Worm (Caenorhabditis elegans) whole organism, L4 larva: ENCODE data around the gene anmt-1.
A peak's percentile ranks its signal among the peaks of the same experiment; 100 is the strongest.

Experiments
- T20F7.1 ChIP-seq: fragments of 200-800 bp; sonication (Bioruptor generic); optimal IDR thresholded peaks from 2 replicates; lab custom pipeline; 2018; ENCODE audit warnings: mild to moderate bottlenecking, missing genetic modification characterization, missing compliant biosample characterization
- T26A8.4 ChIP-seq: fragments of 200-800 bp; sonication (Bioruptor generic); IDR thresholded peaks from 2 replicates; pipeline ENCODE4 v1.3.6; 2022; ENCODE audit warnings: missing genetic modification characterization, missing compliant biosample characterization
- Y105C5A.15 ChIP-seq: fragments of 200-800 bp; sonication (Bioruptor generic); IDR thresholded peaks from 2 replicates; pipeline ENCODE4 v1.3.6; 2022; ENCODE audit warnings: missing genetic modification characterization, missing compliant biosample characterization
- Y5F2A.4 ChIP-seq: fragments of 200-800 bp; sonication (Bioruptor generic); optimal IDR thresholded peaks from 2 replicates; lab custom pipeline; 2018; ENCODE audit warnings: mild to moderate bottlenecking, missing genetic modification characterization, missing compliant biosample characterization
- Y75B8A.6 ChIP-seq: fragments of 200-800 bp; sonication (Bioruptor generic); IDR thresholded peaks from 2 replicates; pipeline ENCODE4 v1.3.6; 2022; ENCODE audit warnings: missing genetic modification reagents, missing genetic modification characterization, missing compliant biosample characterization
- ZK337.2 ChIP-seq: fragments of 200-800 bp; sonication (Bioruptor generic); IDR thresholded peaks from 2 replicates; pipeline ENCODE4 v1.3.6; 2022; ENCODE audit warnings: missing genetic modification reagents, missing genetic modification characterization, missing compliant biosample characterization
- ama-1 ChIP-seq: fragments of 150-350 bp; optimal IDR thresholded peaks from 2 replicates; lab custom pipeline; 2014; ENCODE audit warnings: inconsistent platforms, mixed read lengths
- arid-1 ChIP-seq: fragments of 200-800 bp; sonication (Bioruptor generic); conservative IDR thresholded peaks from 2 replicates; pipeline ENCODE4 v1.3.6; 2022; ENCODE audit warnings: missing genetic modification reagents, missing genetic modification characterization, missing compliant biosample characterization
- attf-4 ChIP-seq: sonication (generic microtip); optimal IDR thresholded peaks from 3 replicates; lab custom pipeline; 2017; ENCODE audit warnings: missing biosample characterization, missing genetic modification characterization
- ceh-28 ChIP-seq: fragments of 150-350 bp; optimal IDR thresholded peaks from 2 replicates; lab custom pipeline; 2014; ENCODE audit warnings: missing biosample characterization, missing genetic modification reagents, missing genetic modification characterization
- ceh-44 ChIP-seq: fragments of 200-800 bp; sonication (Bioruptor generic); IDR thresholded peaks from 2 replicates; pipeline ENCODE4 v1.3.6; 2022; ENCODE audit warnings: missing genetic modification reagents, missing genetic modification characterization, missing compliant biosample characterization
- ceh-62 ChIP-seq: sonication (generic microtip); optimal IDR thresholded peaks from 2 replicates; lab custom pipeline; 2017; ENCODE audit warnings: missing biosample characterization, missing genetic modification characterization
- ceh-82 ChIP-seq: sonication (generic microtip); optimal IDR thresholded peaks from 2 replicates; lab custom pipeline; 2017; ENCODE audit warnings: missing biosample characterization, missing genetic modification characterization
- ctbp-1 ChIP-seq: fragments of 200-800 bp; sonication (Bioruptor generic); IDR thresholded peaks from 2 replicates; pipeline ENCODE4 v1.3.6; 2022; ENCODE audit warnings: missing genetic modification reagents, missing genetic modification characterization, missing compliant biosample characterization
- daf-12 ChIP-seq: fragments of 150-350 bp; optimal IDR thresholded peaks from 2 replicates; lab custom pipeline; 2014; ENCODE audit warnings: missing biosample characterization, missing genetic modification reagents, missing genetic modification characterization
- daf-8 ChIP-seq: fragments of 200-800 bp; sonication (Bioruptor generic); IDR thresholded peaks from 2 replicates; pipeline ENCODE4 v1.3.6; 2022; ENCODE audit warnings: missing genetic modification characterization, missing compliant biosample characterization
- dmd-9 ChIP-seq: fragments of 200-800 bp; sonication (Bioruptor generic); IDR thresholded peaks from 2 replicates; pipeline ENCODE4 v1.3.6; 2022; ENCODE audit warnings: missing genetic modification reagents, missing genetic modification characterization, missing compliant biosample characterization
- dpl-1 ChIP-seq: fragments of 150-350 bp; optimal IDR thresholded peaks from 2 replicates; lab custom pipeline; 2014; ENCODE audit warnings: missing biosample characterization, missing genetic modification reagents, missing genetic modification characterization
- duxl-1 ChIP-seq: sonication (generic microtip); optimal IDR thresholded peaks from 2 replicates; lab custom pipeline; 2016; ENCODE audit warnings: mild to moderate bottlenecking, missing genetic modification characterization, moderate library complexity, missing compliant biosample characterization; ENCODE audit not compliant: poor library complexity
- fos-1 ChIP-seq: fragments of 150-350 bp; optimal IDR thresholded peaks from 2 replicates; lab custom pipeline; 2014; ENCODE audit warnings: missing biosample characterization, missing genetic modification characterization
- gei-8 ChIP-seq: fragments of 200-800 bp; sonication (Bioruptor generic); optimal IDR thresholded peaks from 2 replicates; lab custom pipeline; 2018; ENCODE audit warnings: mild to moderate bottlenecking, missing genetic modification characterization, missing compliant biosample characterization
- hlh-11 ChIP-seq: fragments of 200-800 bp; sonication (Bioruptor generic); optimal IDR thresholded peaks from 2 replicates; lab custom pipeline; 2018; ENCODE audit warnings: mild to moderate bottlenecking, missing genetic modification characterization, missing compliant biosample characterization
- hlh-30 ChIP-seq: sonication (generic microtip); optimal IDR thresholded peaks from 2 replicates; lab custom pipeline; 2017; ENCODE audit warnings: antibody characterized with exemption, mild to moderate bottlenecking, missing genetic modification characterization, missing compliant biosample characterization; ENCODE audit not compliant: insufficient read depth
- hmg-1.1 ChIP-seq: fragments of 200-800 bp; sonication (Bioruptor generic); IDR thresholded peaks from 2 replicates; pipeline ENCODE4 v1.3.6; 2022; ENCODE audit warnings: missing genetic modification reagents, missing genetic modification characterization, missing compliant biosample characterization
- jun-1 ChIP-seq: fragments of 150-350 bp; optimal IDR thresholded peaks from 2 replicates; lab custom pipeline; 2014; ENCODE audit warnings: missing biosample characterization, missing genetic modification reagents, missing genetic modification characterization
- lim-7 ChIP-seq: fragments of 200-800 bp; sonication (Bioruptor generic); IDR thresholded peaks from 2 replicates; pipeline ENCODE4 v1.3.6; 2022; ENCODE audit warnings: missing genetic modification characterization, missing compliant biosample characterization
- lin-13 ChIP-seq: fragments of 150-350 bp; optimal IDR thresholded peaks from 2 replicates; lab custom pipeline; 2014; ENCODE audit warnings: missing biosample characterization, missing genetic modification reagents, missing genetic modification characterization
- lin-15B ChIP-seq: fragments of 150-350 bp; sonication (generic microtip); optimal IDR thresholded peaks from 3 replicates; lab custom pipeline; 2014; ENCODE audit warnings: missing biosample characterization, missing genetic modification characterization
- lin-38 ChIP-seq: fragments of 200-800 bp; sonication (Bioruptor generic); IDR thresholded peaks from 2 replicates; pipeline ENCODE4 v1.3.6; 2022; ENCODE audit warnings: missing genetic modification reagents, missing genetic modification characterization, missing compliant biosample characterization
- lin-39 ChIP-seq: fragments of 150-350 bp; optimal IDR thresholded peaks from 2 replicates; lab custom pipeline; 2014; ENCODE audit warnings: missing biosample characterization, missing genetic modification reagents, missing genetic modification characterization
- lsy-2 ChIP-seq, 2 experiments: fragments of 150-350 bp in 1 of 2; sonication (generic microtip) in 1 of 2; optimal IDR thresholded peaks; 2 replicates each; lab custom pipeline; 2014 to 2017; ENCODE audit warnings: missing biosample characterization in 2 of 2, missing genetic modification characterization in 2 of 2
- madf-5 ChIP-seq, 2 experiments: fragments of 200-800 bp; sonication (Bioruptor generic); IDR thresholded peaks; 2 replicates each; pipeline ENCODE4 v1.3.6; 2022; ENCODE audit warnings: missing compliant biosample characterization in 2 of 2, missing genetic modification characterization in 2 of 2
- mes-2 ChIP-seq: sonication (generic microtip); optimal IDR thresholded peaks from 2 replicates; lab custom pipeline; 2016; ENCODE audit warnings: missing genotype, mild to moderate bottlenecking, missing genetic modification characterization, missing compliant biosample characterization; ENCODE audit not compliant: poor library complexity, severe bottlenecking
- nhr-11 ChIP-seq: fragments of 150-350 bp; optimal IDR thresholded peaks from 2 replicates; lab custom pipeline; 2014; ENCODE audit warnings: missing biosample characterization, missing genetic modification characterization
- nhr-111 ChIP-seq: fragments of 200-800 bp; sonication (Bioruptor generic); optimal IDR thresholded peaks from 2 replicates; lab custom pipeline; 2018; ENCODE audit warnings: mild to moderate bottlenecking, missing genetic modification characterization, missing compliant biosample characterization
- nhr-28 ChIP-seq: fragments of 150-350 bp; optimal IDR thresholded peaks from 2 replicates; lab custom pipeline; 2014; ENCODE audit warnings: missing biosample characterization, missing genetic modification characterization
- nhr-42 ChIP-seq: fragments of 200-800 bp; sonication (Bioruptor generic); IDR thresholded peaks from 2 replicates; pipeline ENCODE4 v1.3.6; 2022; ENCODE audit warnings: missing genetic modification characterization, missing compliant biosample characterization
- nhr-48 ChIP-seq: sonication (generic microtip); optimal IDR thresholded peaks from 2 replicates; lab custom pipeline; 2016; ENCODE audit warnings: mild to moderate bottlenecking, missing genetic modification characterization, missing compliant biosample characterization
- nhr-76 ChIP-seq: fragments of 150-350 bp; optimal IDR thresholded peaks from 2 replicates; lab custom pipeline; 2014; ENCODE audit warnings: missing biosample characterization, missing genetic modification characterization
- php-3 ChIP-seq: fragments of 200-800 bp; sonication (Bioruptor generic); IDR thresholded peaks from 2 replicates; pipeline ENCODE4 v1.3.6; 2022; ENCODE audit warnings: missing genetic modification reagents, missing genetic modification characterization, missing compliant biosample characterization
- saeg-2 ChIP-seq: fragments of 200-800 bp; sonication (Bioruptor generic); IDR thresholded peaks from 2 replicates; pipeline ENCODE4 v1.3.6; 2022; ENCODE audit warnings: missing genetic modification reagents, missing genetic modification characterization, missing compliant biosample characterization
- snpc-4 ChIP-seq: fragments of 150-350 bp; optimal IDR thresholded peaks from 2 replicates; lab custom pipeline; 2014; ENCODE audit warnings: missing biosample characterization, missing genetic modification characterization
- spr-1 ChIP-seq: sonication (generic microtip); optimal IDR thresholded peaks from 2 replicates; lab custom pipeline; 2016; ENCODE audit warnings: mild to moderate bottlenecking, missing genetic modification characterization, missing compliant biosample characterization
- tag-97 ChIP-seq: fragments of 200-800 bp; sonication (Bioruptor generic); IDR thresholded peaks from 2 replicates; pipeline ENCODE4 v1.3.6; 2022; ENCODE audit warnings: missing genetic modification characterization, missing compliant biosample characterization
- unc-39 ChIP-seq: sonication (generic microtip); optimal IDR thresholded peaks from 2 replicates; lab custom pipeline; 2017; ENCODE audit warnings: missing biosample characterization, missing genetic modification characterization
- zfp-3 ChIP-seq: fragments of 200-800 bp; sonication (Bioruptor generic); conservative IDR thresholded peaks from 2 replicates; pipeline ENCODE4 v1.3.6; 2022; ENCODE audit warnings: missing genetic modification reagents, missing genetic modification characterization, missing compliant biosample characterization
- zip-11 ChIP-seq: fragments of 200-800 bp; sonication (Bioruptor generic); IDR thresholded peaks from 2 replicates; pipeline ENCODE4 v1.3.6; 2022; ENCODE audit warnings: missing genetic modification characterization, missing compliant biosample characterization
- zip-2 ChIP-seq: fragments of 150-350 bp; optimal IDR thresholded peaks from 2 replicates; lab custom pipeline; 2014; ENCODE audit warnings: missing biosample characterization, missing genetic modification characterization

anmt-1 gene

ce11 chrIII:8668717-8669116 is 15.9 kb upstream of the anmt-1 start:
- TF ChIP-seq duxl-1 (tag; lab: Kevin White, UChicago), result no peak
- no peak for TF ChIP-seq zip-2 (tag; lab: Kevin White, UChicago)
- TF ChIP-seq Y75B8A.6 (GFP tag; lab: Robert Waterston, UW), result no peak
- no peak for TF ChIP-seq dmd-9 (GFP tag; lab: Robert Waterston, UW)
- TF ChIP-seq dpl-1 (GFP tag; lab: Kevin White, UChicago), result no peak

ce11 chrIII:8674980-8675485 is 9.6 kb upstream of the anmt-1 start, which contains the start of gene pgl-2:
pgl-2 (minus strand) TSS chrIII:8675435.
- 0 out of 2 replicates have a peak, but pooled peaks have one; percentile 33 for TF ChIP-seq T26A8.4 (GFP tag; lab: Robert Waterston, UW)
- TF ChIP-seq fos-1 (tag; lab: Kevin White, UChicago), result no peak
- peak in 1 of 2 experiments; percentile 55 for TF ChIP-seq lsy-2 (tag; optimal IDR thresholded peaks at IDR 0.05; lab: Kevin White, UChicago)
- no peak for TF ChIP-seq nhr-42 (GFP tag; lab: Robert Waterston, UW)
- no peak for TF ChIP-seq nhr-76 (tag; lab: Kevin White, UChicago)
- no peak for TF ChIP-seq ceh-62 (tag; lab: Kevin White, UChicago)
- TF ChIP-seq madf-5 (GFP tag; IDR thresholded peaks at IDR 0.05; lab: Robert Waterston, UW), result no peak

ce11 chrIII:8678371-8678770 is 6.2 kb upstream of the anmt-1 start:
- TF ChIP-seq nhr-111 (peak; percentile 77), zip-11 (GFP tag; lab: Robert Waterston, UW) (0 out of 2 replicates have a peak, but pooled peaks have one; percentile 36), lin-39 (tag; lab: Kevin White, UChicago) (no peak), ama-1 (lab: Kevin White, UChicago) (peak; percentile 21), hmg-1.1 (GFP tag; lab: Robert Waterston, UW) (peak; percentile 96), gei-8 (GFP tag; lab: Kevin White, UChicago) (peak; percentile 71), nhr-11 (peak; percentile 39), php-3 (GFP tag; lab: Robert Waterston, UW) (peak; percentile 72), arid-1 (GFP tag; lab: Robert Waterston, UW) (peak; percentile 90), spr-1 (peak; percentile 43), ceh-82 (tag; lab: Kevin White, UChicago) (no peak), snpc-4 (tag; lab: Kevin White, UChicago) (no peak), ctbp-1 (GFP tag; lab: Robert Waterston, UW) (peak; percentile 90), mes-2 (tag; lab: Kevin White, UChicago) (peak; percentile 82), daf-12 (no peak), lin-15B (tag; lab: Kevin White, UChicago) (no peak), tag-97 (GFP tag; lab: Robert Waterston, UW) (no peak), hlh-30 (tag; lab: Kevin White, UChicago) (peak; percentile 72), T20F7.1 (GFP tag; lab: Kevin White, UChicago) (peak; percentile 73), attf-4 (tag; lab: Kevin White, UChicago) (no peak), unc-39 (no peak), ceh-28 (tag; lab: Kevin White, UChicago) (no peak), zfp-3 (GFP tag; lab: Robert Waterston, UW) (peak; percentile 78; the same call in 1 of the 2 replicates), ZK337.2 (GFP tag; lab: Robert Waterston, UW) (peak; percentile 78), lim-7 (GFP tag; lab: Robert Waterston, UW) (peak; percentile 97), daf-8 (GFP tag; lab: Robert Waterston, UW) (no peak), Y5F2A.4 (GFP tag; lab: Kevin White, UChicago) (peak; percentile 41), hlh-11 (tag; lab: Kevin White, UChicago) (peak; percentile 46), nhr-28 (tag; lab: Kevin White, UChicago) (peak; percentile 63), saeg-2 (GFP tag; lab: Robert Waterston, UW) (0 out of 2 replicates have a peak, but pooled peaks have one; percentile 7), jun-1 (tag; lab: Kevin White, UChicago) (no peak), nhr-48 (tag; lab: Kevin White, UChicago) (peak; percentile 58), ceh-44 (GFP tag; lab: Robert Waterston, UW) (peak; percentile 74; the same call in 1 of the 2 replicates), Y105C5A.15 (peak; percentile 93), lin-13 (peak; percentile 72), lin-38 (peak; percentile 84)
